Worm (Caenorhabditis elegans): Measurements from ENCODE around the gene T24E12.13.

Gene T24E12.13

ce11 chrII:3787151-3787550 lies at the start of gene T24E12.13:
Gene T24E12.13, plus strand, starts transcription at chrII:3787451.
- TF ChIP-seq nhr-71 (tag; optimal IDR thresholded peaks at IDR 0.05) (no peak), lin-13 (GFP tag; optimal IDR thresholded peaks at IDR 0.05) (no peak)

- no peak for TF ChIP-seq pax-3 (tag; optimal IDR thresholded peaks at IDR 0.05)
- TF ChIP-seq aha-1 (tag; optimal IDR thresholded peaks at IDR 0.05): no peak
- no peak for TF ChIP-seq hpl-2 (GFP tag; optimal IDR thresholded peaks at IDR 0.05)
- no peak for TF ChIP-seq fkh-4 (tag; optimal IDR thresholded peaks at IDR 0.05; ENCODE audit: borderline replicate concordance)
- no peak for TF ChIP-seq lir-3 (tag; optimal IDR thresholded peaks at IDR 0.05; ENCODE audit: poor library complexity)
- TF ChIP-seq unc-62 (GFP tag; optimal IDR thresholded peaks at IDR 0.05): no peak
- no peak for TF ChIP-seq lin-39 (tag; optimal IDR thresholded peaks at IDR 0.05)
- TF ChIP-seq ama-1 (optimal IDR thresholded peaks at IDR 0.05): no peak
- TF ChIP-seq unc-86 (tag; optimal IDR thresholded peaks at IDR 0.05): no peak
- no peak for TF ChIP-seq nhr-11 (tag; optimal IDR thresholded peaks at IDR 0.05)
Measured at ce11 chrII:3739647-3740046, 47.6 kb upstream of the T24E12.13 start, which contains the start of gene F12E12.2. Gene F12E12.2, plus strand, starts transcription at chrII:3739947.

DNA sequence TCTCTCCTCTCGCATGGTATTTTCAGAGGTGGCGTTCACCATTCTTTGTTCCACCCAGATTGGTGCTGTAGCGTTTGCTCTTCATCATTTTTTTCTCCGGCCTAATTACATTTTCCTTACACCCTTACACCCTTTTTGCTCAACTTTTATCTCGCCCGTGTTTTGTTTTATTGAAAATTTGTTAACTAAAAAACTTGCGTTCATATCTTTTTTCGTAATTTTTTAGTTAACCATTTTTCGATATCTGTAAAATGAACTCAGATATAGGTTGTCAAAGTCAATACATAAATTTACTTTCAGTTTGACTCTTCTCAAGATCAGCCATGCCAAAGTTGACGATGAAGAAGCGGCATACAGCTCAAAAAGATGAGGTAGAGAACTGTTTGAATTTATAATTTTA lies 45.7 kb upstream of the T24E12.13 start, which contains the start of gene F12E12.1:
F12E12.1 (plus strand) TSS at position 301 of the 400 bp plus-strand sequence.
- TF ChIP-seq sup-37 (GFP tag; optimal IDR thresholded peaks at IDR 0.05): no peak
- TF ChIP-seq Y116A8C.19 (tag; optimal IDR thresholded peaks at IDR 0.05; ENCODE audit: borderline replicate concordance): no peak
- TF ChIP-seq nhr-20 (tag; optimal IDR thresholded peaks at IDR 0.05): no peak
- no peak for TF ChIP-seq zag-1 (tag; optimal IDR thresholded peaks at IDR 0.05)
- no peak for TF ChIP-seq ztf-4 (tag; optimal IDR thresholded peaks at IDR 0.05)
- no peak for TF ChIP-seq dsc-1 (tag; optimal IDR thresholded peaks at IDR 0.05)
- no peak for TF ChIP-seq nhr-237 (tag; optimal IDR thresholded peaks at IDR 0.05)
- TF ChIP-seq swsn-7 (tag; optimal IDR thresholded peaks at IDR 0.05): no peak
- no peak for TF ChIP-seq elt-3 (tag; optimal IDR thresholded peaks at IDR 0.05)

ce11 chrII:3743684-3744200 lies 43.5 kb upstream of the T24E12.13 start, which contains the start of gene nta-1:
Gene nta-1, minus strand, starts transcription at chrII:3743814.
- TF ChIP-seq lin-35 (GFP tag; optimal IDR thresholded peaks at IDR 0.05) (peak in 1 of 2 experiments; percentile 39), efl-1 (optimal IDR thresholded peaks at IDR 0.05) (no peak), efl-1 (GFP tag; optimal IDR thresholded peaks at IDR 0.05 in 1 of 2) (peak in 1 of 2 experiments; percentile 4), elt-2 (tag; optimal IDR thresholded peaks at IDR 0.05) (peak; percentile 20), irx-1 (tag; optimal IDR thresholded peaks at IDR 0.05) (no peak), lin-14 (GFP tag; optimal IDR thresholded peaks at IDR 0.05) (peak; percentile 75), mdl-1 (tag; optimal IDR thresholded peaks at IDR 0.05) (peak in 1 of 2 experiments; percentile 22), nhr-20 (tag; optimal IDR thresholded peaks at IDR 0.05) (peak; percentile 85), dsc-1 (tag; optimal IDR thresholded peaks at IDR 0.05) (no peak)

ce11 chrII:3747405-3747804 lies 39.8 kb upstream of the T24E12.13 start, which contains the start of gene fbxb-92:
Gene fbxb-92, minus strand, starts transcription at chrII:3747505.
- TF ChIP-seq fkh-4 (tag; optimal IDR thresholded peaks at IDR 0.05; ENCODE audit: borderline replicate concordance) (no peak), nhr-19 (GFP tag; conservative IDR thresholded peaks at IDR 0.05) (no peak), nhr-11 (tag; optimal IDR thresholded peaks at IDR 0.05) (no peak), unc-98 (GFP tag; IDR thresholded peaks at IDR 0.05) (no peak), F16B12.6 (tag; optimal IDR thresholded peaks at IDR 0.05) (no peak), pax-3 (tag; optimal IDR thresholded peaks at IDR 0.05) (no peak)

DNA sequence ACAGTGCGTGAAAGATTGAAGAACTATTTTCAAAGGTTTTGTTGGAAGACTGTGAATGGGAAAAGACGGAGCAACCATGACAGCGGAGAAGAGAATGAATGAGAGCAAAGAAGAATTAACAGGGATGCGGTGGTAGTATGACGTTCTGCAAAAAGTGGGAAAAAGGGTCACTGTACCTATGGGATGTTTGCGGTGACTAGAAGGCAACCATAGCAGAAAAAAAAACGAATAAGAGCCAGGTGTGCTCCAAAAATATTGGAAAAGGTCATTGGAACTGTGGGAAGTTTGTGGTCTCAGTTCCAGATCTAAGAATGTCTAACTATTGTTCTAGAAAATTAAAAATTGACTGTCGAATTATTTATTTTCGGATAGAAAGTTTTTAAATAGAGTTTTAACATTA lies 38.5 kb upstream of the T24E12.13 start, which contains the start of gene fbxb-90:
fbxb-90 (minus strand) TSS at position 101 of the 400 bp plus-strand sequence.
- TF ChIP-seq egl-27 (tag; optimal IDR thresholded peaks at IDR 0.05): no peak
- TF ChIP-seq lin-13 (GFP tag; optimal IDR thresholded peaks at IDR 0.05): no peak
- TF ChIP-seq nhr-47 (tag; optimal IDR thresholded peaks at IDR 0.05): no peak
- no peak for TF ChIP-seq snpc-4 (tag; optimal IDR thresholded peaks at IDR 0.05)
- no peak for TF ChIP-seq lsy-2 (tag; optimal IDR thresholded peaks at IDR 0.05)
- no peak for TF ChIP-seq pqm-1 (tag; optimal IDR thresholded peaks at IDR 0.05)
- no peak for TF ChIP-seq tbx-2 (tag; optimal IDR thresholded peaks at IDR 0.05)
- TF ChIP-seq grh-1 (GFP tag; IDR thresholded peaks at IDR 0.05): no peak
- no peak for TF ChIP-seq lin-39 (tag; optimal IDR thresholded peaks at IDR 0.05)
- no peak for TF ChIP-seq unc-30 (tag; optimal IDR thresholded peaks at IDR 0.05)
- no peak for TF ChIP-seq aha-1 (tag; optimal IDR thresholded peaks at IDR 0.05)
- no peak for TF ChIP-seq ztf-4 (tag; optimal IDR thresholded peaks at IDR 0.05)
- no peak for TF ChIP-seq fkh-8 (tag; optimal IDR thresholded peaks at IDR 0.05)
- TF ChIP-seq nhr-237 (tag; optimal IDR thresholded peaks at IDR 0.05): no peak
- no peak for TF ChIP-seq ceh-82 (tag; optimal IDR thresholded peaks at IDR 0.05)
- TF ChIP-seq sox-4 (tag; optimal IDR thresholded peaks at IDR 0.05): no peak

All from whole organism, L1 larva.